Fruit fly (Drosophila melanogaster): ENCODE data around the gene TyrRII.

DNA sequence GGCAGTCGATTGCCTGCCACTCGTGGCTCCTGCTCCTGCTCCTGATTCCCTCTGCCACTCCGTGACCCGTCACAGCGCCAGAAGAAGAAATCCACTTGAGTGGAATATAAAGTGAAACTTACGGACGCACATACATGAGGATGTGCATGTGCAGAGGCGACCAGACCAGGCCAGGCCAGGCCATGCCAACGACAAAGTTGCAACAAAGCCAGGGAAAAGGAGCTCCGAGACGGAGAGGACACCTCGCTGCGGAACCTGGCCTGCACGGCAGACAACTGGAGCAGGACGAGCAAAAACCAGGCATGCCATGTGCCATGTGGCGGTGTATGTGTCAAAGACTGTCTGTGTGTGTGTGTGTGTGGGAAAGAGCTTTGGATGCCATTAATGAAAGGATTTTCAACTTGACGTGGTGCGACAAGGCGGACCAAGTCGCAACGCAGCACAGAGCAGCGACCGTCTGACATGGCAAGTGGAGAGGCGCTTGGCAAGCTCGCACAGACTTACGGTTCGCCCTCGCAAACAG lies 26.7 kb upstream of the TyrRII start:
- no peak for TF ChIP-seq CG15710 (tag; optimal IDR thresholded peaks at IDR 0.05)
- TF ChIP-seq Pif1A (GFP tag; optimal IDR thresholded peaks at IDR 0.05) = no peak
- no peak for TF ChIP-seq EcR (GFP tag; optimal IDR thresholded peaks at IDR 0.05)
- TF ChIP-seq CG8159 (tag; optimal IDR thresholded peaks at IDR 0.05) = no peak
- TF ChIP-seq CG12605 (GFP tag; IDR thresholded peaks at IDR 0.05) = no peak
- no peak for TF ChIP-seq CG34367 (tag; optimal IDR thresholded peaks at IDR 0.05)
- no peak for TF ChIP-seq rn (GFP tag; IDR thresholded peaks at IDR 0.05)
- no peak for TF ChIP-seq CG14655 (GFP tag; optimal IDR thresholded peaks at IDR 0.05)
- TF ChIP-seq Ets98B (GFP tag; IDR thresholded peaks at IDR 0.05) = no peak
- no peak for TF ChIP-seq CG4496 (GFP tag; IDR thresholded peaks at IDR 0.05)
- no peak for TF ChIP-seq fd96Ca (GFP tag; IDR thresholded peaks at IDR 0.05)
- no peak for TF ChIP-seq Snoo (tag; optimal IDR thresholded peaks at IDR 0.05)
- TF ChIP-seq D1 (tag; optimal IDR thresholded peaks at IDR 0.05) = no peak

All from whole organism, pupa.